Worm (Caenorhabditis elegans): ENCODE measurements around the gene F38B2.4.

DNA sequence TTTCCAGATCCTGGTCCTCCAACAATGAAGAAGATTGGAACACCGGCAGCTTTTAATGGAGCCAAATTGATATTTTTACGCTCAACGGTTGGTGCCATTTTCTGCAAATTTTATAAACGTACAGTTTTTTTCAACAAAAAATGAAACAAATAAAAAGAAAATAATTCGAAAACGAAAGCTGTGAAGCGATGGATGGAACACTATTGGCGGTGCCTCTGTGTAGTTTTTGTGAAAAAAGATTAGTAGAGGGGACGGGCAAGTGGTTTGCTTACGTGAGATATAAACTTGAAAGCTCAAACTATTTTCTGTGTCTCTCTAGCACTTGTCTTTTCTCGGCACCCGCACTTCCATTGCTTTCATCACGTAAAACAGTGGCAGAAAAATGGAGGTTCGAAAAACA, at the start of gene F38B2.4:
- TF ChIP-seq nhr-28 (tag; optimal IDR thresholded peaks at IDR 0.05) (no peak), unc-39 (tag; optimal IDR thresholded peaks at IDR 0.05) (no peak), elt-3 (tag; optimal IDR thresholded peaks at IDR 0.05) (no peak), nhr-237 (tag; optimal IDR thresholded peaks at IDR 0.05) (no peak), unc-62 (GFP tag; optimal IDR thresholded peaks at IDR 0.05) (no peak), mep-1 (tag; optimal IDR thresholded peaks at IDR 0.05) (no peak), lin-13 (tag; optimal IDR thresholded peaks at IDR 0.05) (no peak), nhr-76 (tag; optimal IDR thresholded peaks at IDR 0.05) (no peak), ceh-39 (tag; optimal IDR thresholded peaks at IDR 0.05) (no peak), snpc-4 (tag; optimal IDR thresholded peaks at IDR 0.05) (no peak), sem-2 (GFP tag; optimal IDR thresholded peaks at IDR 0.05) (no peak)

Data from whole organism, mixed stage, embryonic.